Worm (Caenorhabditis elegans): ENCODE measurements around the gene rei-2.

The rei-2 gene

DNA sequence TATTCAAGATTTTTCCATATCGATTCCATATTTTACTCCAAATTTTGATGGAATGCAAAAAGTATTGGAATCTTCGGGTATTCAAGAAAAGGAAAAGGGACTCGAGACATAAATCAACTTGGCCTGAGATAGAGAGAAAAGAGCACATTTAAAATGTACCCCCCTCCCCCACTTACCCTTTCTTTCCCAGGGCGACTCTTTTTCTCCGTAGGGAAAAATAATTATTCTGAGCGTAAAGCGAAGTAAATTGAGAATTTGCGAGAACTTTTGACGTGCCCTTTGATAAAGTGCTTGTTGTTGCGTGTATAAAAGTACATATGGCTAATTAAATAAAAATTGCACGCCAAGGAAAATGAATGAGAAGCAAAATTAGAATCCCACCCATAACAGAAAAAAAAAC lies 27.2 kb downstream of the rei-2 start:
- TF ChIP-seq isw-1 (GFP tag; IDR thresholded peaks at IDR 0.05) (no peak), lin-14 (GFP tag; optimal IDR thresholded peaks at IDR 0.05) (peak; percentile 56), mef-2 (tag; optimal IDR thresholded peaks at IDR 0.05) (no peak), elt-2 (tag; optimal IDR thresholded peaks at IDR 0.05) (no peak), tbx-2 (tag; optimal IDR thresholded peaks at IDR 0.05) (peak; percentile 0), lsy-2 (tag; optimal IDR thresholded peaks at IDR 0.05) (no peak), hlh-17 (GFP tag; optimal IDR thresholded peaks at IDR 0.05; ENCODE audit: borderline replicate concordance) (no peak), egl-27 (tag; optimal IDR thresholded peaks at IDR 0.05) (no peak), lin-13 (GFP tag; optimal IDR thresholded peaks at IDR 0.05) (no peak), ets-5 (GFP tag; IDR thresholded peaks at IDR 0.05) (no peak), mep-1 (tag; optimal IDR thresholded peaks at IDR 0.05) (no peak), sup-37 (GFP tag; optimal IDR thresholded peaks at IDR 0.05) (no peak), ceh-82 (tag; optimal IDR thresholded peaks at IDR 0.05) (peak in 1 of 3 experiments; percentile 23), grh-1 (GFP tag; IDR thresholded peaks at IDR 0.05) (no peak), unc-86 (tag; optimal IDR thresholded peaks at IDR 0.05) (peak; percentile 27), nhr-71 (tag; optimal IDR thresholded peaks at IDR 0.05) (peak; percentile 7)

DNA sequence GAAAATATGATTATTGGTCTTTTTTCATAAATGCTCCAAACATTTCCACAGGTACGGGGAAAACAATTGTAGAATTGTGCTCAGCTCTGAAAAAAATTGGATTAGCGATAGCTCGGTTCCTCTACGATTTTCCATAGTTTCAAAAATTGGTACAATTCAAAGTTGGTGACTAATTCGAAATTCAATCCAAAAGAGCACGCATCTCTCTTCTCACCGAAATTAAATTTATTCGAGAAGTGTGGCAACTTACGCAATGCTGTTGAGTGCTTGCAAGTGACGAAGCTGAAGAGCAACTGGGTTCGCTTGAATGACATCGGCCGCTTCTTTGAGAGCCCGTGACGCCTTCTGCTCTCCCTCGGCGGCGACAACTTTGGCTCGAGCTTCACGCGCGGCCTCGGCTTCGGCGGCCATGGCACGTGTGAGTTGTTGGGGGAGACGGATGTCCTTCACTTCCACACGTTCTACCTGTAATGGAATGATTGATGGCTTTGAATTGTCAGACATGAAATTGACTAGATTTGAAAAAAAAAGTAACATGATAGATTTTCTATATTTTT lies 30.0 kb downstream of the rei-2 start:
- peak; percentile 90 for TF ChIP-seq fkh-10 (GFP tag; optimal IDR thresholded peaks at IDR 0.05)
- no peak for TF ChIP-seq lin-39 (tag; optimal IDR thresholded peaks at IDR 0.05)
- TF ChIP-seq egl-13 (tag; optimal IDR thresholded peaks at IDR 0.05), result peak; percentile 2
- no peak for TF ChIP-seq nhr-28 (tag; optimal IDR thresholded peaks at IDR 0.05)
- TF ChIP-seq lin-14 (GFP tag; optimal IDR thresholded peaks at IDR 0.05), result peak; percentile 51

DNA sequence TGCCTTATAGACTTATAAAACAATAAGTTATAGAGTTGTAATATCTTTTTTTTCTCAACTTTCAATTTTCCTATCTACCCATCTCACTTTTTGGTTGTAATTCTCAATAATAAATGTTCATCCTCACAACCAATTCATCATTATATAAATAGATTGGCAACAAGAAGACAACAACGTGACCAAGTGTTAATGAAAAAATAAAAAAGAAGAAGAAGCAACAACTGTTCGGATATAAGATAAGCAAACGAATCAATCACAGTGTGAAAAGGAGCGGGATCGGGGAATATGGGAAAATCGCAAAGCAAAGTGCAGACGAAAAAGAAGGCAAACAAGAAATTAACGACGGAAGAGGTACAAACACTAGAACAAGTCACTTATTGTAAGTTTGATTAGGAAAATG lies 34.0 kb downstream of the rei-2 start, which contains the start of gene ncs-3:
Gene ncs-3 (plus strand): TSS at position 153 of the 400 bp plus-strand sequence.
- TF ChIP-seq rnt-1 (tag; optimal IDR thresholded peaks at IDR 0.05) (peak; percentile 53), snu-23 (GFP tag; optimal IDR thresholded peaks at IDR 0.05) (peak; percentile 24), nhr-20 (tag; optimal IDR thresholded peaks at IDR 0.05) (peak; percentile 17), lsy-2 (tag; optimal IDR thresholded peaks at IDR 0.05) (peak in 1 of 2 experiments; percentile 17), nhr-19 (GFP tag; conservative IDR thresholded peaks at IDR 0.05) (peak; percentile 33; the same call in 1 of the 2 replicates), nhr-71 (tag; optimal IDR thresholded peaks at IDR 0.05) (peak; percentile 70), lin-39 (tag; optimal IDR thresholded peaks at IDR 0.05) (peak; percentile 94), hpl-2 (GFP tag; optimal IDR thresholded peaks at IDR 0.05) (no peak), ztf-11 (tag; optimal IDR thresholded peaks at IDR 0.05) (no peak), mef-2 (tag; optimal IDR thresholded peaks at IDR 0.05) (peak; percentile 40), lin-14 (GFP tag; optimal IDR thresholded peaks at IDR 0.05) (peak; percentile 73), sox-4 (tag; optimal IDR thresholded peaks at IDR 0.05) (no peak), xbp-1 (tag; optimal IDR thresholded peaks at IDR 0.05) (no peak)

DNA sequence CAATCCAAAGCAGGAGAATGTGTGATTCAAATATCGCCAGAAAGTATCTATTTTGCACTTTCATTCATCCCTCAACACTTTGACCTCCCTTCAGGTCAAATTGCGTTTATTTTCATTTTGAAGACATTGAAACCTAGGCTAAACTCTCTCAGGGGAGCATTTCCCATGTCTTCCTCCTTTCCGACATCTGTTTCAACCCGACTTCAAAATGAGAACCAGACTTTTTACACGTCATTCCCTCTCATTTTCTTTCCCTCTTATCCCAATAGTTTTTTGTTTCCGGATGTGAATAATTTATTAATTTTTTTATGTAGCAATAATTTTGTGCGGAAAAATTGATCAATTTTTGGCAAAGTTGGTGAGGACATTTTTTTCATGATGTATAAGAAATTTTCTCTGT lies 35.0 kb downstream of the rei-2 start:
- TF ChIP-seq zag-1 (tag; optimal IDR thresholded peaks at IDR 0.05) (no peak), dsc-1 (tag; optimal IDR thresholded peaks at IDR 0.05) (peak; percentile 99), C16A3.4 (tag; optimal IDR thresholded peaks at IDR 0.05) (no peak), nhr-47 (tag; optimal IDR thresholded peaks at IDR 0.05) (no peak), mef-2 (tag; optimal IDR thresholded peaks at IDR 0.05) (no peak), elt-2 (tag; optimal IDR thresholded peaks at IDR 0.05) (no peak), rnt-1 (tag; optimal IDR thresholded peaks at IDR 0.05) (peak; percentile 28), lin-14 (GFP tag; optimal IDR thresholded peaks at IDR 0.05) (peak; percentile 20), fkh-4 (tag; optimal IDR thresholded peaks at IDR 0.05; ENCODE audit: borderline replicate concordance) (peak; percentile 94)

DNA sequence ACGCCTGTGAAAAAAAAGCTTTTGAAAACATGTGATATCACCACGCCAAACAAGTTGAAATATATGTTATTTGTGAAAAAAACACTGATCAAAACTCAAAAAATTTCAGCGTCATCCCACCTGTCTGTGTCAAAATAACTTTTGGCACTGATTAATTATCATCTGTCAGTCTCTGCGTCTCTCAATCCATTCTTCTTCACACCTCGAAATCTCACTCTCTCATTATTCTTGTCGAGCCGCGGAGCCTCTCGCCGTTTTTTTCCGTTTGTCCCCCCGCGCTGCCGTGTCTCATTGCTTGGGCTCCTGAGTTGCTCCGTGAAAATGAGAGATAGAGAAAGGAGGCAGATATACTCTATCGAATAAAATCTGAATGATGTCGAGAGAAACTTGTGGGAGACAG lies 36.9 kb downstream of the rei-2 start:
- peak; percentile 26 for TF ChIP-seq xbp-1 (tag; optimal IDR thresholded peaks at IDR 0.05)
- TF ChIP-seq unc-98 (GFP tag; IDR thresholded peaks at IDR 0.05), result no peak
- no peak for TF ChIP-seq elt-3 (tag; optimal IDR thresholded peaks at IDR 0.05)
- no peak for TF ChIP-seq lin-15B (tag; optimal IDR thresholded peaks at IDR 0.05)
- no peak for TF ChIP-seq fkh-10 (GFP tag; optimal IDR thresholded peaks at IDR 0.05)
- TF ChIP-seq mef-2 (tag; optimal IDR thresholded peaks at IDR 0.05), result peak; percentile 30
- no peak for TF ChIP-seq C04F5.9 (tag; optimal IDR thresholded peaks at IDR 0.05)
- no peak for TF ChIP-seq isw-1 (GFP tag; IDR thresholded peaks at IDR 0.05)
- TF ChIP-seq nhr-20 (tag; optimal IDR thresholded peaks at IDR 0.05), result peak; percentile 54
- no peak for TF ChIP-seq snpc-4 (tag; optimal IDR thresholded peaks at IDR 0.05)
- no peak for TF ChIP-seq alr-1 (tag; optimal IDR thresholded peaks at IDR 0.05; ENCODE audit: borderline replicate concordance)
- peak; percentile 54 for TF ChIP-seq skn-1 (tag; optimal IDR thresholded peaks at IDR 0.05)
- TF ChIP-seq nhr-90 (tag; optimal IDR thresholded peaks at IDR 0.05; ENCODE audit: poor library complexity), result no peak
- peak; percentile 42 for TF ChIP-seq tbx-2 (tag; optimal IDR thresholded peaks at IDR 0.05)
- TF ChIP-seq rnt-1 (tag; optimal IDR thresholded peaks at IDR 0.05), result peak; percentile 79
- peak; percentile 19 for TF ChIP-seq mep-1 (tag; optimal IDR thresholded peaks at IDR 0.05)
- TF ChIP-seq nhr-237 (tag; optimal IDR thresholded peaks at IDR 0.05), result no peak
- peak; percentile 61 for TF ChIP-seq lin-39 (tag; optimal IDR thresholded peaks at IDR 0.05)
- peak; percentile 39 for TF ChIP-seq swsn-7 (tag; optimal IDR thresholded peaks at IDR 0.05)

Measured in whole organism, L1 larva.